Worm (Caenorhabditis elegans) whole organism, midembryonic: ENCODE measurements around the gene mtre-1.

ENCODE experiments used
- T22C8.4 ChIP-seq: fragments of 200-800 bp; sonication (Bioruptor generic); IDR thresholded peaks from 2 replicates; pipeline ENCODE4 v1.3.6; 2022; ENCODE audit warnings: missing genetic modification characterization, missing compliant biosample characterization
- cog-1 ChIP-seq: sonication (generic microtip); optimal IDR thresholded peaks from 2 replicates; lab custom pipeline; 2016; ENCODE audit warnings: missing genetic modification characterization, missing compliant biosample characterization
- flt-1 ChIP-seq: fragments of 200-800 bp; sonication (Bioruptor generic); IDR thresholded peaks from 2 replicates; pipeline ENCODE4 v1.3.6; 2022; ENCODE audit warnings: missing genetic modification characterization, missing compliant biosample characterization
- klf-2 ChIP-seq: fragments of 200-800 bp; sonication (Bioruptor generic); conservative IDR thresholded peaks from 2 replicates; pipeline ENCODE4 v1.3.6; 2022; ENCODE audit warnings: missing genetic modification reagents, missing genetic modification characterization, missing compliant biosample characterization
- med-1 ChIP-seq: sonication (generic microtip); optimal IDR thresholded peaks from 2 replicates; lab custom pipeline; 2017; ENCODE audit warnings: missing genetic modification characterization, mild to moderate bottlenecking, missing compliant biosample characterization, antibody characterized with exemption, missing genetic modification reagents; ENCODE audit not compliant: insufficient read depth
- ref-1 ChIP-seq: fragments of 200-800 bp; sonication (Bioruptor generic); conservative IDR thresholded peaks from 2 replicates; pipeline ENCODE4 v1.3.6; 2022; ENCODE audit warnings: missing genetic modification reagents, missing genetic modification characterization, missing compliant biosample characterization
- tab-1 ChIP-seq: fragments of 200-800 bp; sonication (Bioruptor generic); IDR thresholded peaks from 2 replicates; pipeline ENCODE4 v1.3.6; 2022; ENCODE audit warnings: missing genetic modification characterization, missing compliant biosample characterization
- ztf-23 ChIP-seq: fragments of 200-800 bp; sonication (Bioruptor generic); IDR thresholded peaks from 2 replicates; pipeline ENCODE4 v1.3.6; 2022; ENCODE audit warnings: missing genetic modification reagents, missing genetic modification characterization, missing compliant biosample characterization
- ztf-29 ChIP-seq: fragments of 200-800 bp; sonication (Bioruptor generic); IDR thresholded peaks from 2 replicates; pipeline ENCODE4 v1.3.6; 2022; ENCODE audit warnings: missing genetic modification reagents, missing genetic modification characterization, missing compliant biosample characterization

mtre-1 gene

DNA sequence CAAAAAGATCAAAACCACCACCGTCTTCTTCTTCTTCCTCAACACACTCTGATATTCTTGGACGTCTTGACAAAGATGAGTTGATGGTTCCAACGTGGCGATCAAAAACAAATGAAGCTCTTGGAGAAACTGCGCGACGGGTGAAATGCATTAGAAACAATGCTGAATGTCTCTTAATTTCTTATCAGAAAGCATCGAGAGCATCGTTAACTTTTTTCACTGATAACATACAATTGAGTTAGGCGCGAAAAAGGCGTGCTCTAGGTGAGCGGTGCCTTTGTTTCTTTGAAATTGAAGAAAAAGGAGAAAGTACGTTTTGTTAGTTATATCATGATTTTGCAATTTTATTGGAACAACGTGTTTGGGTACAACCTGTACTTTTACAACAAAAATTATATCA lies 22.8 kb upstream of the mtre-1 start, which contains the start of gene gpcp-2:
gpcp-2 (minus strand) TSS at position 153 of the 400 bp plus-strand sequence.
- TF ChIP-seq T22C8.4 (GFP tag; lab: Robert Waterston, UW) (no peak), klf-2 (GFP tag; lab: Robert Waterston, UW) (no peak), med-1 (GFP tag; lab: Kevin White, UChicago) (no peak), flt-1 (GFP tag; lab: Robert Waterston, UW) (no peak), ztf-23 (GFP tag; lab: Robert Waterston, UW) (no peak), ref-1 (GFP tag; lab: Robert Waterston, UW) (no peak), cog-1 (tag; lab: Kevin White, UChicago) (no peak)

ce11 chrII:8071801-8072544 lies 21.6 kb upstream of the mtre-1 start:
- TF ChIP-seq cog-1 (tag; lab: Kevin White, UChicago), result peak; percentile 28
- no peak for TF ChIP-seq ztf-23 (GFP tag; lab: Robert Waterston, UW)

ce11 chrII:8071012-8071625 lies 20.7 kb upstream of the mtre-1 start:
- TF ChIP-seq flt-1 (GFP tag; lab: Robert Waterston, UW) (no peak), T22C8.4 (GFP tag; lab: Robert Waterston, UW) (no peak), ztf-23 (GFP tag; lab: Robert Waterston, UW) (no peak), tab-1 (no peak), med-1 (GFP tag; lab: Kevin White, UChicago) (no peak), ztf-29 (GFP tag; lab: Robert Waterston, UW) (no peak), ref-1 (GFP tag; lab: Robert Waterston, UW) (no peak), cog-1 (tag; lab: Kevin White, UChicago) (no peak), klf-2 (GFP tag; lab: Robert Waterston, UW) (no peak)

ce11 chrII:8065985-8066384 lies 15.6 kb upstream of the mtre-1 start, which contains the start of gene pdha-1:
Gene pdha-1 (plus strand): TSS chrII:8066285.
- no peak for TF ChIP-seq flt-1 (GFP tag; lab: Robert Waterston, UW)
- no peak for TF ChIP-seq med-1 (GFP tag; lab: Kevin White, UChicago)
- no peak for TF ChIP-seq ztf-29 (GFP tag; lab: Robert Waterston, UW)
- TF ChIP-seq T22C8.4 (GFP tag; lab: Robert Waterston, UW), result no peak
- TF ChIP-seq cog-1 (tag; lab: Kevin White, UChicago), result no peak
- no peak for TF ChIP-seq ztf-23 (GFP tag; lab: Robert Waterston, UW)
- no peak for TF ChIP-seq tab-1
- TF ChIP-seq klf-2 (GFP tag; lab: Robert Waterston, UW), result no peak
- TF ChIP-seq ref-1 (GFP tag; lab: Robert Waterston, UW), result no peak

DNA sequence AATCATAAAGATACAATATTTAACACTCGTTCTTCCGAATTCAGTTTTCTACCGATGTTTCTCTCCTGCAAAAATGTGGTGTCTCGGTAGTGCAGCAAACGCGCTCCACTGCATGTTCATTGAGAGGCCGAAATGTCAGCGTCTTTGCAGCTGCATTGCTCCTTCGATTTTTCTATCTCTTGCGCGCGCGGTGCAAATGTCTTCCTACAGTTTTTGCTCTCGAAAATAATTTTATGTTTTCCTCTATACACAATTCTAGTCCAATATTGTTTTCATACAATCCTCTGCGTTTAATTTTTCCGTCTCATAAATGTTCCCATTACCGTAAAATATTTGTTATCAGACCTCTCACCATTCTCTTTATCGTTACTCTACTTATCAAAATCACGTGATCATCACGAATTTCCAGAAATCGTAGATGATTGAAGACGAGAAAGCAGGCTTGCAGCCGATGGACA lies 12.0 kb upstream of the mtre-1 start, which contains the start of gene ufd-2:
ufd-2 (plus strand) TSS at position 408 of the 458 bp plus-strand sequence.
- no peak for TF ChIP-seq ztf-29 (GFP tag; lab: Robert Waterston, UW)
- TF ChIP-seq tab-1, result no peak
- no peak for TF ChIP-seq med-1 (GFP tag; lab: Kevin White, UChicago)
- no peak for TF ChIP-seq klf-2 (GFP tag; lab: Robert Waterston, UW)
- TF ChIP-seq cog-1 (tag; lab: Kevin White, UChicago), result peak; percentile 14
- TF ChIP-seq ref-1 (GFP tag; lab: Robert Waterston, UW), result no peak
- TF ChIP-seq ztf-23 (GFP tag; lab: Robert Waterston, UW), result no peak

DNA sequence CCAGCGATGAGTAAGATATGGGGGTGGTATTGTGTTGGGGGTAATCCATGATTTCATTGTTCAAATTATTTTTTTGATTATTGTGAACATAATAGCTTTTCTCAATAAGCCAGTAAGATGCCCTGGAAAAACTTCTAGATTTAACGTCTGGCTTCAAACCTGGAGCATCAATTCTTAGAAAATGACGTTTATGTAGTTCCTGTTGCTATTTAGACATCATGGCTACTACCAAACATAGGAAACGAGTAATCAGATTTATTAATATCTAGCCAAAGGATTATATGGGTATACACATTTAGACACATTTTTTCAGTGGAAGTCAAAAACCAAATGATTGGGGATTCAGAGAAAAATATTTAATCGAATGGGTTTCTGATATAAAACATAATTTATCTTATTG lies 9.2 kb upstream of the mtre-1 start:
- TF ChIP-seq med-1 (GFP tag; lab: Kevin White, UChicago) (no peak), ref-1 (GFP tag; lab: Robert Waterston, UW) (no peak), klf-2 (GFP tag; lab: Robert Waterston, UW) (no peak), flt-1 (GFP tag; lab: Robert Waterston, UW) (no peak), ztf-29 (GFP tag; lab: Robert Waterston, UW) (no peak), T22C8.4 (GFP tag; lab: Robert Waterston, UW) (no peak), ztf-23 (GFP tag; lab: Robert Waterston, UW) (no peak), cog-1 (tag; lab: Kevin White, UChicago) (no peak), tab-1 (no peak)

DNA sequence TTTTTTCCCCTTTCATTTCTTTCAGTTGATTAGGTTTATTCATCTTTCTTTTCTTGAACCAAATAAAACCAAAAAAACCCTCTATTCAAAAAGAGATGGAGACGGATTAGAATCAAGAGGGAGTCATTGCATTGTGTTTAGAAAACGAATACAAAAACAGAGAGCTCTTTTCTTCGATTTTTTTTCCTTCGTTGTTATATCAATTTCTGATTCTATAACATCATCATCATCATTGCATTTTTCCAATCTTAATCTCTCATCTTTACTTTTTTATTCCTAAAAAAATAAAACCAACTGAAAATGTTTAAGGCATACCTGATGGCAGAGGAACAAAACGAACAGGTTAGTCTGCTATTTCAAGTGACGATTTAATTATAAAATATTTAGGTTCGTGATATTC lies 8.4 kb upstream of the mtre-1 start, which contains the start of gene T05H10.8:
T05H10.8 (plus strand) TSS at position 301 of the 400 bp plus-strand sequence.
- TF ChIP-seq cog-1 (tag; lab: Kevin White, UChicago) (no peak), klf-2 (GFP tag; lab: Robert Waterston, UW) (no peak), flt-1 (GFP tag; lab: Robert Waterston, UW) (no peak), ztf-23 (GFP tag; lab: Robert Waterston, UW) (no peak), T22C8.4 (GFP tag; lab: Robert Waterston, UW) (no peak), ztf-29 (GFP tag; lab: Robert Waterston, UW) (no peak)

DNA sequence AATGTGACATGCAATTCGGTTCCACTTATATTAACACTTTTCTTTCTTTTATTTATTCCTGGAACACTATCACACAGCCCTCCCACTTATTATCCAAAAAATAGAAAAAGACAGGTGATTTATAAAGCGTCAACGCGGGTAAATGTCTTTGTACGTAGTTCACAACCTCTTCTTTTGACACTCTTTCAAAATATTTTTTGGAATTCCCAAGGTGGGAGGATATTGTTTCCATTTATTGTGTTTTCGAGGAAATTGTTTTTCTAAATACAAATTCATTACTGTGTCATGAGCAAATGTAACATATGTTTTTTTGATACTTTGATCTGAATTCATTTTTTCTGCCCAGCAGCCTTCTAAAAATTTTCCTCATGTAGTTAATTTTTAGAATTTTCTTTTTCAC lies 7.5 kb upstream of the mtre-1 start:
- no peak for TF ChIP-seq flt-1 (GFP tag; lab: Robert Waterston, UW)
- no peak for TF ChIP-seq cog-1 (tag; lab: Kevin White, UChicago)
- no peak for TF ChIP-seq med-1 (GFP tag; lab: Kevin White, UChicago)
- TF ChIP-seq T22C8.4 (GFP tag; lab: Robert Waterston, UW), result no peak
- no peak for TF ChIP-seq ztf-29 (GFP tag; lab: Robert Waterston, UW)
- TF ChIP-seq tab-1, result no peak
- TF ChIP-seq ref-1 (GFP tag; lab: Robert Waterston, UW), result no peak
- no peak for TF ChIP-seq ztf-23 (GFP tag; lab: Robert Waterston, UW)
- TF ChIP-seq klf-2 (GFP tag; lab: Robert Waterston, UW), result no peak

- TF ChIP-seq T22C8.4 (GFP tag; lab: Robert Waterston, UW) (no peak), klf-2 (GFP tag; lab: Robert Waterston, UW) (no peak), ref-1 (GFP tag; lab: Robert Waterston, UW) (no peak), tab-1 (no peak), flt-1 (GFP tag; lab: Robert Waterston, UW) (no peak)
Measured at ce11 chrII:8052850-8053249, 2.5 kb upstream of the mtre-1 start, which contains the start of gene T05H10.4. Gene T05H10.4 (plus strand): TSS chrII:8053150.
